Worm (Caenorhabditis elegans): Measurements from ENCODE around the gene nspb-8.

Gene nspb-8

DNA sequence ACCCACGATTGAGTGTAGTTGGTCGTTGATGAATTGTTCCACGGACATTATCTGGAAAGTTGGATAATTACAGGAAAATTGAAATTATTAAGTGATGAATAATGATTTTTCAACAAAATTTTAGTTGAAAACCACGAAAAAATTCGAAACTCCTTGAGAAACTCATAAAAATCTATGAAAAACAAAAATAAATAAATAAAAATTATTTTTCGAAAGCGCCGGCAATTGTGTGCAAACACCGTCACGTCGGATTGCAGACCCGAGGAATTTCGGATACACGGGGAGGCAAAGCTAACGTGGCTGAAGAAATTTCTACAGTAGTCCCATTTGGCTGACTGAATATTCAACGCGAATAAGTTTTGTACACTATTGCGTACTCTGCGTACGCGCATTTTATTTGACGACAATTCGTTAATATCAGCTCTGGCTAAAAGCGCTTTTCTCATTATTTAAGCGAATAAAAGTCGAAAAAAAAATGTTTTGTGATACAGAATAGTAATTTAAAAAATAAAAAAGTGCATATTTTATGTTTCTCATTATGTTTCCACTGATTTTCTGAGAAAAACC is 18.8 kb downstream of the nspb-8 start, which contains the start of gene mog-4 (continued):
- peak; percentile 80 for TF ChIP-seq nhr-80 (tag; optimal IDR thresholded peaks at IDR 0.05)
- peak; percentile 93 for TF ChIP-seq madf-10 (tag; optimal IDR thresholded peaks at IDR 0.05)
- peak; percentile 97 for TF ChIP-seq cebp-2 (GFP tag; IDR thresholded peaks at IDR 0.05)
- peak; percentile 100 for TF ChIP-seq B0019.2 (GFP tag; conservative IDR thresholded peaks at IDR 0.05)
- peak; percentile 35 for TF ChIP-seq B0261.1 (tag; optimal IDR thresholded peaks at IDR 0.05)
- peak; percentile 100 for TF ChIP-seq dox-1 (GFP tag; IDR thresholded peaks at IDR 0.05)
- peak; percentile 97 for TF ChIP-seq athp-1 (tag; optimal IDR thresholded peaks at IDR 0.05)
- TF ChIP-seq attf-6 (GFP tag; IDR thresholded peaks at IDR 0.05) = peak; percentile 92
- TF ChIP-seq madf-8 (GFP tag; conservative IDR thresholded peaks at IDR 0.05) = peak; percentile 99
- TF ChIP-seq F37B4.10 (GFP tag; IDR thresholded peaks at IDR 0.05) = peak; percentile 96
- peak; percentile 25 for TF ChIP-seq F23B12.7 (tag; optimal IDR thresholded peaks at IDR 0.05; ENCODE audit: insufficient read depth)
- peak; percentile 95 for TF ChIP-seq hmg-20 (GFP tag; IDR thresholded peaks at IDR 0.05)
- peak; percentile 100 for TF ChIP-seq hmg-1.2 (GFP tag; IDR thresholded peaks at IDR 0.05)
- peak; percentile 99 for TF ChIP-seq Y67H2A.10 (GFP tag; conservative IDR thresholded peaks at IDR 0.05)
- peak; percentile 99 for TF ChIP-seq K11D2.4 (GFP tag; IDR thresholded peaks at IDR 0.05)
- TF ChIP-seq K12H6.12 (tag; optimal IDR thresholded peaks at IDR 0.05) = peak; percentile 97
- TF ChIP-seq ekl-4 (GFP tag; IDR thresholded peaks at IDR 0.05) = peak; percentile 99
- TF ChIP-seq ztf-18 (tag; optimal IDR thresholded peaks at IDR 0.05) = peak; percentile 82
- TF ChIP-seq dpl-1 (GFP tag; optimal IDR thresholded peaks at IDR 0.05) = peak; percentile 46
- peak; percentile 99 for TF ChIP-seq Y53G8AR.9 (GFP tag; conservative IDR thresholded peaks at IDR 0.05)
- peak; percentile 66 for TF ChIP-seq gei-17 (GFP tag; optimal IDR thresholded peaks at IDR 0.05)
- peak; percentile 85 for TF ChIP-seq hrde-1 (tag; optimal IDR thresholded peaks at IDR 0.05; ENCODE audit: borderline replicate concordance)
- peak; percentile 76 for TF ChIP-seq tbp1 (GFP tag; optimal IDR thresholded peaks at IDR 0.05)
- TF ChIP-seq F39B2.1 (GFP tag; IDR thresholded peaks at IDR 0.05) = peak; percentile 95
- TF ChIP-seq F49E8.2 (tag; optimal IDR thresholded peaks at IDR 0.05; ENCODE audit: insufficient read depth) = peak; percentile 51
- TF ChIP-seq C06A6.2 (GFP tag; conservative IDR thresholded peaks at IDR 0.05) = peak; percentile 98
- TF ChIP-seq snpc-3.4 (tag; optimal IDR thresholded peaks at IDR 0.05) = peak; percentile 18
- peak; percentile 95 for TF ChIP-seq ceh-40 (GFP tag; IDR thresholded peaks at IDR 0.05)
- peak; percentile 98 for TF ChIP-seq bed-1 (GFP tag; IDR thresholded peaks at IDR 0.05)
- peak; percentile 100 for TF ChIP-seq let-526 (GFP tag; IDR thresholded peaks at IDR 0.05)
- TF ChIP-seq mel-28 (tag; optimal IDR thresholded peaks at IDR 0.05; ENCODE audit: borderline replicate concordance) = peak; percentile 76
- TF ChIP-seq zim-3 (tag; optimal IDR thresholded peaks at IDR 0.05) = peak; percentile 81
- peak; percentile 100 for TF ChIP-seq ztf-28 (GFP tag; IDR thresholded peaks at IDR 0.05)
- peak; percentile 98 for TF ChIP-seq lsl-1 (GFP tag; optimal IDR thresholded peaks at IDR 0.05)
- peak; percentile 100 for TF ChIP-seq bed-2 (GFP tag; IDR thresholded peaks at IDR 0.05)
- peak; percentile 81 for TF ChIP-seq B0035.1 (tag; optimal IDR thresholded peaks at IDR 0.05)
- TF ChIP-seq ZK185.1 (tag; optimal IDR thresholded peaks at IDR 0.05; ENCODE audit: poor library complexity, severe bottlenecking) = peak; percentile 97
- peak; percentile 99 for TF ChIP-seq Y56A3A.18 (GFP tag; IDR thresholded peaks at IDR 0.05)
- TF ChIP-seq hsf-1 (GFP tag; IDR thresholded peaks at IDR 0.05) = peak; percentile 93
- peak; percentile 99 for TF ChIP-seq mcd-1 (GFP tag; IDR thresholded peaks at IDR 0.05)
- TF ChIP-seq egl-44 (GFP tag; IDR thresholded peaks at IDR 0.05) = peak; percentile 97
- peak; percentile 9 for TF ChIP-seq sptf-2 (GFP tag; optimal IDR thresholded peaks at IDR 0.05)
- TF ChIP-seq ceh-100 (GFP tag; IDR thresholded peaks at IDR 0.05) = peak; percentile 96
- peak; percentile 80 for TF ChIP-seq ztf-22 (GFP tag; optimal IDR thresholded peaks at IDR 0.05)
- TF ChIP-seq pbrm-1 (GFP tag; IDR thresholded peaks at IDR 0.05) = peak; percentile 99
- peak; percentile 99 for TF ChIP-seq nfyb-1 (GFP tag; IDR thresholded peaks at IDR 0.05)
- TF ChIP-seq unc-130 (GFP tag; optimal IDR thresholded peaks at IDR 0.05) = peak; percentile 97
- peak; percentile 96 for TF ChIP-seq ztf-26 (tag; optimal IDR thresholded peaks at IDR 0.05)

All from whole organism, young adult.